Worm (Caenorhabditis elegans): Measurements from ENCODE around the gene F26G1.1.
A peak's percentile ranks its signal among the peaks of the same experiment; 100 is the strongest.

The F26G1.1 gene

ce11 chrII:4769096-4769495 is 22.3 kb upstream of the F26G1.1 start (continued):
- no peak for TF ChIP-seq gei-17 (GFP tag; optimal IDR thresholded peaks at IDR 0.05)
- TF ChIP-seq let-607 (tag; optimal IDR thresholded peaks at IDR 0.05), result peak; percentile 9 to 38
- TF ChIP-seq attf-3 (GFP tag; conservative IDR thresholded peaks at IDR 0.05), result no peak
- TF ChIP-seq nfya-2 (GFP tag; IDR thresholded peaks at IDR 0.05), result no peak
- TF ChIP-seq unc-130 (GFP tag; optimal IDR thresholded peaks at IDR 0.05), result no peak
- no peak for TF ChIP-seq F55B11.4 (tag; optimal IDR thresholded peaks at IDR 0.05; ENCODE audit: borderline replicate concordance, insufficient read depth)
- TF ChIP-seq sea-2 (GFP tag; IDR thresholded peaks at IDR 0.05), result no peak
- TF ChIP-seq nhr-179 (tag; optimal IDR thresholded peaks at IDR 0.05), result no peak
- TF ChIP-seq ama-1 (optimal IDR thresholded peaks at IDR 0.05), result no peak
- no peak for TF ChIP-seq ama-1 (GFP tag; optimal IDR thresholded peaks at IDR 0.05)
- no peak for TF ChIP-seq lsy-27 (tag; optimal IDR thresholded peaks at IDR 0.05; ENCODE audit: borderline replicate concordance, insufficient read depth)
- TF ChIP-seq T26A5.8 (tag; optimal IDR thresholded peaks at IDR 0.05), result no peak
- peak; percentile 34 for TF ChIP-seq tbp1 (GFP tag; optimal IDR thresholded peaks at IDR 0.05)
- no peak for TF ChIP-seq aptf-3 (GFP tag; IDR thresholded peaks at IDR 0.05)
- peak; percentile 26; the same call in 1 of the 2 replicates for TF ChIP-seq dox-1 (GFP tag; IDR thresholded peaks at IDR 0.05)
- no peak for TF ChIP-seq somi-1 (GFP tag; optimal IDR thresholded peaks at IDR 0.05)
- TF ChIP-seq akir-1 (GFP tag; optimal IDR thresholded peaks at IDR 0.05), result no peak
- TF ChIP-seq C17E4.6 (GFP tag; IDR thresholded peaks at IDR 0.05), result no peak
- TF ChIP-seq lsl-1 (GFP tag; optimal IDR thresholded peaks at IDR 0.05), result no peak
- TF ChIP-seq F37B4.10 (GFP tag; IDR thresholded peaks at IDR 0.05), result no peak

ce11 chrII:4769886-4770285 is 21.5 kb upstream of the F26G1.1 start:
- TF ChIP-seq ztf-22 (GFP tag; optimal IDR thresholded peaks at IDR 0.05) (peak; percentile 5), nhr-80 (tag; optimal IDR thresholded peaks at IDR 0.05) (peak; percentile 87), unc-62 (GFP tag; optimal IDR thresholded peaks at IDR 0.05) (peak; percentile 55), ztf-25 (GFP tag; IDR thresholded peaks at IDR 0.05) (no peak), dox-1 (GFP tag; IDR thresholded peaks at IDR 0.05) (peak; percentile 70), ztf-28 (GFP tag; IDR thresholded peaks at IDR 0.05) (no peak), ets-4 (GFP tag; optimal IDR thresholded peaks at IDR 0.05) (peak; percentile 65)

- TF ChIP-seq F49E8.2 (tag; optimal IDR thresholded peaks at IDR 0.05; ENCODE audit: insufficient read depth) (no peak), nhr-179 (tag; optimal IDR thresholded peaks at IDR 0.05) (no peak), madf-3 (GFP tag; IDR thresholded peaks at IDR 0.05) (no peak), sea-2 (GFP tag; IDR thresholded peaks at IDR 0.05) (no peak), T26A5.8 (tag; optimal IDR thresholded peaks at IDR 0.05) (no peak), Y67H2A.10 (GFP tag; conservative IDR thresholded peaks at IDR 0.05) (no peak), rpc-1 (optimal IDR thresholded peaks at IDR 0.05) (no peak), rpc-1 (tag; optimal IDR thresholded peaks at IDR 0.05) (no peak), egl-18 (GFP tag; IDR thresholded peaks at IDR 0.05) (no peak), snpc-4 (GFP tag; optimal IDR thresholded peaks at IDR 0.05) (no peak), snpc-4 (tag; optimal IDR thresholded peaks at IDR 0.05) (no peak), aptf-2 (GFP tag; conservative IDR thresholded peaks at IDR 0.05) (no peak), aptf-3 (GFP tag; IDR thresholded peaks at IDR 0.05) (no peak), ceh-27 (GFP tag; optimal IDR thresholded peaks at IDR 0.05) (no peak), zim-3 (tag; optimal IDR thresholded peaks at IDR 0.05) (no peak), attf-6 (GFP tag; IDR thresholded peaks at IDR 0.05) (no peak), dox-1 (GFP tag; IDR thresholded peaks at IDR 0.05) (no peak), ztf-25 (GFP tag; IDR thresholded peaks at IDR 0.05) (no peak), attf-5 (GFP tag; optimal IDR thresholded peaks at IDR 0.05) (no peak)
Measured at ce11 chrII:4771282-4771681, 20.1 kb upstream of the F26G1.1 start, which contains the start of gene F26G1.5. Gene F26G1.5 (minus strand): TSS chrII:4771382.
